Worm (Caenorhabditis elegans): Measurements from ENCODE around the gene acl-4.

acl-4 gene

ce11 chrX:2025405-2025804 is 44.8 kb downstream of the acl-4 start:
- peak; percentile 13 for TF ChIP-seq fos-1 (tag; optimal IDR thresholded peaks at IDR 0.05)

ce11 chrX:2021558-2021957 is 48.7 kb downstream of the acl-4 start:
- no peak for TF ChIP-seq nhr-77 (tag; optimal IDR thresholded peaks at IDR 0.05)
- no peak for TF ChIP-seq C34F6.9 (tag; optimal IDR thresholded peaks at IDR 0.05)
- TF ChIP-seq Y55F3AM.14 (GFP tag; optimal IDR thresholded peaks at IDR 0.05): no peak
- TF ChIP-seq dmd-4 (tag; optimal IDR thresholded peaks at IDR 0.05): no peak
- TF ChIP-seq aly-2 (tag; optimal IDR thresholded peaks at IDR 0.05): no peak
- TF ChIP-seq lin-11 (tag; optimal IDR thresholded peaks at IDR 0.05): no peak
- no peak for TF ChIP-seq ztf-1 (GFP tag; conservative IDR thresholded peaks at IDR 0.05)

ce11 chrX:2018848-2019247 is 51.4 kb downstream of the acl-4 start, which contains the start of gene Y102A11A.3:
Gene Y102A11A.3 (plus strand): TSS chrX:2019148.
- TF ChIP-seq unc-55 (GFP tag; optimal IDR thresholded peaks at IDR 0.05) (no peak), nhr-23 (tag; optimal IDR thresholded peaks at IDR 0.05) (no peak), nhr-11 (tag; optimal IDR thresholded peaks at IDR 0.05) (no peak), aly-2 (tag; optimal IDR thresholded peaks at IDR 0.05) (no peak), dmd-4 (tag; optimal IDR thresholded peaks at IDR 0.05) (no peak), mab-5 (tag; optimal IDR thresholded peaks at IDR 0.05) (no peak), elt-1 (tag; optimal IDR thresholded peaks at IDR 0.05) (no peak), ceh-16 (tag; optimal IDR thresholded peaks at IDR 0.05) (no peak), unc-62 (GFP tag; optimal IDR thresholded peaks at IDR 0.05) (no peak), skn-1 (tag; optimal IDR thresholded peaks at IDR 0.05) (no peak), lin-39 (tag; optimal IDR thresholded peaks at IDR 0.05) (no peak), unc-39 (tag; optimal IDR thresholded peaks at IDR 0.05) (no peak), lin-11 (tag; optimal IDR thresholded peaks at IDR 0.05) (no peak), nhr-10 (tag; optimal IDR thresholded peaks at IDR 0.05) (no peak), peb-1 (tag; optimal IDR thresholded peaks at IDR 0.05) (no peak), nhr-129 (tag; optimal IDR thresholded peaks at IDR 0.05) (no peak)

- no peak for TF ChIP-seq aly-2 (tag; optimal IDR thresholded peaks at IDR 0.05)
- no peak for TF ChIP-seq blmp-1 (tag; optimal IDR thresholded peaks at IDR 0.05; ENCODE audit: insufficient read depth)
- peak; percentile 82 for TF ChIP-seq fos-1 (tag; optimal IDR thresholded peaks at IDR 0.05)
- no peak for TF ChIP-seq ztf-4 (tag; optimal IDR thresholded peaks at IDR 0.05)
- peak; percentile 19 for TF ChIP-seq skn-1 (tag; optimal IDR thresholded peaks at IDR 0.05)
Measured at ce11 chrX:2018211-2018610, 52.0 kb downstream of the acl-4 start.
